Fruit fly (Drosophila melanogaster): Measurements from ENCODE around the gene CG12617.
A peak's percentile ranks its signal among the peaks of the same experiment; 100 is the strongest.

Gene CG12617

dm6 chr2L:20267181-20267580, 27.3 kb upstream of the CG12617 start (continued):
- peak; percentile 48; the same call in 1 of the 2 replicates for TF ChIP-seq CG17612 (GFP tag; IDR thresholded peaks at IDR 0.05)
- no peak for TF ChIP-seq tna (GFP tag; IDR thresholded peaks at IDR 0.05; ENCODE audit: partially characterized antibody)
- TF ChIP-seq CG4328 (GFP tag; optimal IDR thresholded peaks at IDR 0.05): no peak
- TF ChIP-seq H2.0 (GFP tag; IDR thresholded peaks at IDR 0.05): peak; percentile 77
- TF ChIP-seq pita (GFP tag; optimal IDR thresholded peaks at IDR 0.05): no peak
- TF ChIP-seq Lpt (GFP tag; optimal IDR thresholded peaks at IDR 0.05): no peak
- TF ChIP-seq lab (GFP tag; optimal IDR thresholded peaks at IDR 0.05): peak; percentile 52
- no peak for TF ChIP-seq Sry-δ (GFP tag; optimal IDR thresholded peaks at IDR 0.05)
- peak; percentile 57; the same call in 1 of the 2 replicates for TF ChIP-seq peb (GFP tag; IDR thresholded peaks at IDR 0.05)
- TF ChIP-seq CG17359 (tag; optimal IDR thresholded peaks at IDR 0.05): peak; percentile 55
- peak; percentile 63 for TF ChIP-seq ara (GFP tag; IDR thresholded peaks at IDR 0.05)
- TF ChIP-seq CG17361 (GFP tag; IDR thresholded peaks at IDR 0.05): peak; percentile 53; the same call in 2 of the 3 replicates
- no peak for TF ChIP-seq Dp (GFP tag; optimal IDR thresholded peaks at IDR 0.05)
- peak; percentile 56; the same call in 1 of the 2 replicates for TF ChIP-seq CG11247 (GFP tag; IDR thresholded peaks at IDR 0.05)
- TF ChIP-seq Xbp1 (GFP tag; optimal IDR thresholded peaks at IDR 0.05): peak; percentile 86
- TF ChIP-seq CG3281 (GFP tag; optimal IDR thresholded peaks at IDR 0.05): no peak
- TF ChIP-seq CG2875 (GFP tag; optimal IDR thresholded peaks at IDR 0.05): peak; percentile 68
- no peak for TF ChIP-seq z (GFP tag; IDR thresholded peaks at IDR 0.05)
- TF ChIP-seq h (optimal IDR thresholded peaks at IDR 0.05): no peak
- TF ChIP-seq CG13287 (GFP tag; IDR thresholded peaks at IDR 0.05; ENCODE audit: partially characterized antibody): no peak
- peak; percentile 69 for TF ChIP-seq lilli (GFP tag; optimal IDR thresholded peaks at IDR 0.05)
- peak; percentile 27 for TF ChIP-seq cato (GFP tag; optimal IDR thresholded peaks at IDR 0.05; ENCODE audit: borderline replicate concordance)
- TF ChIP-seq crc (GFP tag; optimal IDR thresholded peaks at IDR 0.05): no peak
- no peak for TF ChIP-seq CG8281 (tag; optimal IDR thresholded peaks at IDR 0.05)
- TF ChIP-seq mirr (GFP tag; optimal IDR thresholded peaks at IDR 0.05): no peak
- no peak for TF ChIP-seq CG15514 (GFP tag; optimal IDR thresholded peaks at IDR 0.05)
- TF ChIP-seq gsb-n (tag; optimal IDR thresholded peaks at IDR 0.05): peak; percentile 84
- peak; percentile 12 for TF ChIP-seq CG9437 (GFP tag; optimal IDR thresholded peaks at IDR 0.05)
- no peak for TF ChIP-seq pzg (GFP tag; optimal IDR thresholded peaks at IDR 0.05)
- no peak for TF ChIP-seq Poxn (GFP tag; IDR thresholded peaks at IDR 0.05)
- peak; percentile 89 for TF ChIP-seq unpg (GFP tag; optimal IDR thresholded peaks at IDR 0.05)
- peak in 1 of 2 experiments; percentile 84 for TF ChIP-seq bsh (GFP tag; optimal IDR thresholded peaks at IDR 0.05)
- TF ChIP-seq Xrp1 (GFP tag; IDR thresholded peaks at IDR 0.05): peak; percentile 85
- 0 out of 3 replicates have a peak, but pooled peaks have one; percentile 30 for TF ChIP-seq C15 (GFP tag; IDR thresholded peaks at IDR 0.05)
- peak; percentile 28; the same call in 1 of the 2 replicates for TF ChIP-seq CG7372 (GFP tag; IDR thresholded peaks at IDR 0.05)
- peak; percentile 56 for TF ChIP-seq ac (GFP tag; optimal IDR thresholded peaks at IDR 0.05)
- peak; percentile 14 for TF ChIP-seq Atf3 (GFP tag; optimal IDR thresholded peaks at IDR 0.05)
- peak; percentile 63 for TF ChIP-seq seq (GFP tag; IDR thresholded peaks at IDR 0.05)
- TF ChIP-seq CG11398 (GFP tag; optimal IDR thresholded peaks at IDR 0.05): no peak
- TF ChIP-seq CG9727 (GFP tag; optimal IDR thresholded peaks at IDR 0.05): peak; percentile 64
- TF ChIP-seq Oli (tag; optimal IDR thresholded peaks at IDR 0.05): peak; percentile 86
- TF ChIP-seq Ravus (GFP tag; IDR thresholded peaks at IDR 0.05): peak; percentile 46
- peak; percentile 60; the same call in 2 of the 3 replicates for TF ChIP-seq Aef1 (GFP tag; IDR thresholded peaks at IDR 0.05)
- no peak for TF ChIP-seq Stat92E (GFP tag; optimal IDR thresholded peaks at IDR 0.05)
- peak; percentile 3 for TF ChIP-seq vfl (GFP tag; optimal IDR thresholded peaks at IDR 0.05)
- no peak for TF ChIP-seq lbe (GFP tag; optimal IDR thresholded peaks at IDR 0.05)
- TF ChIP-seq Elba2 (GFP tag; optimal IDR thresholded peaks at IDR 0.05): peak; percentile 65
- TF ChIP-seq gem (tag; optimal IDR thresholded peaks at IDR 0.05): peak; percentile 87
- no peak for TF ChIP-seq Dad (GFP tag; optimal IDR thresholded peaks at IDR 0.05)
- peak; percentile 84 for TF ChIP-seq dmrt11E (tag; optimal IDR thresholded peaks at IDR 0.05)
- TF ChIP-seq H15 (GFP tag; IDR thresholded peaks at IDR 0.05): peak; percentile 50; the same call in 1 of the 3 replicates
